Worm (Caenorhabditis elegans) whole organism, L4 larva: Measurements from ENCODE around the gene ppk-2.
"Not testable (repeated sequence)": the region's sequence is repeated elsewhere in the genome, so short reads cannot be mapped to it uniquely, and the experiment has no call there.

Experiments
- F26F4.8 ChIP-seq: fragments of 200-800 bp; sonication (Bioruptor generic); conservative IDR thresholded peaks from 2 replicates; pipeline ENCODE4 v1.3.6; 2022; ENCODE audit warnings: missing genetic modification characterization, missing compliant biosample characterization
- F37D6.2 ChIP-seq: sonication (generic microtip); optimal IDR thresholded peaks from 2 replicates; lab custom pipeline; 2016; ENCODE audit warnings: mild to moderate bottlenecking, missing genetic modification characterization, missing compliant biosample characterization
- Y5F2A.4 ChIP-seq: fragments of 200-800 bp; sonication (Bioruptor generic); optimal IDR thresholded peaks from 2 replicates; lab custom pipeline; 2018; ENCODE audit warnings: mild to moderate bottlenecking, missing genetic modification characterization, missing compliant biosample characterization
- ZK337.2 ChIP-seq: fragments of 200-800 bp; sonication (Bioruptor generic); IDR thresholded peaks from 2 replicates; pipeline ENCODE4 v1.3.6; 2022; ENCODE audit warnings: missing genetic modification reagents, missing genetic modification characterization, missing compliant biosample characterization
- ZK546.5 ChIP-seq, 2 experiments: sonication (generic microtip); optimal IDR thresholded peaks; 2 replicates each; lab custom pipeline; 2017; ENCODE audit warnings: missing biosample characterization in 2 of 2, missing genetic modification characterization in 2 of 2
- aha-1 ChIP-seq: fragments of 150-350 bp; peaks from one replicate; lab custom pipeline; 2014; ENCODE audit warnings: missing biosample characterization, missing genetic modification characterization
- arid-1 ChIP-seq: fragments of 200-800 bp; sonication (Bioruptor generic); conservative IDR thresholded peaks from 2 replicates; pipeline ENCODE4 v1.3.6; 2022; ENCODE audit warnings: missing genetic modification reagents, missing genetic modification characterization, missing compliant biosample characterization
- ceh-82 ChIP-seq: sonication (generic microtip); optimal IDR thresholded peaks from 2 replicates; lab custom pipeline; 2017; ENCODE audit warnings: missing biosample characterization, missing genetic modification characterization
- daf-12 ChIP-seq: fragments of 150-350 bp; optimal IDR thresholded peaks from 2 replicates; lab custom pipeline; 2014; ENCODE audit warnings: missing biosample characterization, missing genetic modification reagents, missing genetic modification characterization
- dmd-6 ChIP-seq: fragments of 200-800 bp; sonication (Bioruptor generic); IDR thresholded peaks from 2 replicates; pipeline ENCODE4 v1.3.6; 2022; ENCODE audit warnings: missing genetic modification reagents, missing genetic modification characterization, missing compliant biosample characterization
- dve-1 ChIP-seq: sonication (generic microtip); optimal IDR thresholded peaks from 2 replicates; lab custom pipeline; 2017; ENCODE audit warnings: antibody characterized with exemption, mild to moderate bottlenecking, missing genetic modification characterization, missing compliant biosample characterization; ENCODE audit not compliant: insufficient read depth
- gei-8 ChIP-seq: fragments of 200-800 bp; sonication (Bioruptor generic); optimal IDR thresholded peaks from 2 replicates; lab custom pipeline; 2018; ENCODE audit warnings: mild to moderate bottlenecking, missing genetic modification characterization, missing compliant biosample characterization
- hlh-11 ChIP-seq: fragments of 200-800 bp; sonication (Bioruptor generic); optimal IDR thresholded peaks from 2 replicates; lab custom pipeline; 2018; ENCODE audit warnings: mild to moderate bottlenecking, missing genetic modification characterization, missing compliant biosample characterization
- hlh-30 ChIP-seq: sonication (generic microtip); optimal IDR thresholded peaks from 2 replicates; lab custom pipeline; 2017; ENCODE audit warnings: antibody characterized with exemption, mild to moderate bottlenecking, missing genetic modification characterization, missing compliant biosample characterization; ENCODE audit not compliant: insufficient read depth
- hmg-1.1 ChIP-seq: fragments of 200-800 bp; sonication (Bioruptor generic); IDR thresholded peaks from 2 replicates; pipeline ENCODE4 v1.3.6; 2022; ENCODE audit warnings: missing genetic modification reagents, missing genetic modification characterization, missing compliant biosample characterization
- jun-1 ChIP-seq: fragments of 150-350 bp; optimal IDR thresholded peaks from 2 replicates; lab custom pipeline; 2014; ENCODE audit warnings: missing biosample characterization, missing genetic modification reagents, missing genetic modification characterization
- lin-38 ChIP-seq: fragments of 200-800 bp; sonication (Bioruptor generic); IDR thresholded peaks from 2 replicates; pipeline ENCODE4 v1.3.6; 2022; ENCODE audit warnings: missing genetic modification reagents, missing genetic modification characterization, missing compliant biosample characterization
- lir-3 ChIP-seq: sonication (generic microtip); optimal IDR thresholded peaks from 2 replicates; lab custom pipeline; 2016; ENCODE audit warnings: mild to moderate bottlenecking, missing genetic modification characterization, missing compliant biosample characterization
- lsy-2 ChIP-seq, 2 experiments: fragments of 150-350 bp in 1 of 2; sonication (generic microtip) in 1 of 2; optimal IDR thresholded peaks; 2 replicates each; lab custom pipeline; 2014 to 2017; ENCODE audit warnings: missing biosample characterization in 2 of 2, missing genetic modification characterization in 2 of 2
- madf-9 ChIP-seq: fragments of 200-800 bp; sonication (Bioruptor generic); conservative IDR thresholded peaks from 2 replicates; pipeline ENCODE4 v1.3.6; 2022; ENCODE audit warnings: missing genetic modification reagents, missing genetic modification characterization, missing compliant biosample characterization
- mdl-1 ChIP-seq, 2 experiments: fragments of 150-350 bp in 1 of 2; sonication (generic microtip) in 1 of 2; optimal IDR thresholded peaks; 2 replicates each; lab custom pipeline; 2014 to 2017; ENCODE audit warnings: missing biosample characterization in 2 of 2, missing genetic modification characterization in 2 of 2
- mdt-29 ChIP-seq: fragments of 200-800 bp; sonication (Bioruptor generic); IDR thresholded peaks from 2 replicates; pipeline ENCODE4 v1.3.6; 2022; ENCODE audit warnings: missing genetic modification reagents, missing genetic modification characterization, missing compliant biosample characterization
- mep-1 ChIP-seq: fragments of 150-350 bp; sonication (generic microtip); optimal IDR thresholded peaks from 3 replicates; lab custom pipeline; 2014; ENCODE audit warnings: missing biosample characterization, missing genetic modification characterization
- mes-2 ChIP-seq: sonication (generic microtip); optimal IDR thresholded peaks from 2 replicates; lab custom pipeline; 2016; ENCODE audit warnings: missing genotype, mild to moderate bottlenecking, missing genetic modification characterization, missing compliant biosample characterization; ENCODE audit not compliant: poor library complexity, severe bottlenecking
- rbr-2 ChIP-seq: sonication (generic microtip); optimal IDR thresholded peaks from 2 replicates; lab custom pipeline; 2016; ENCODE audit warnings: missing genotype, missing genetic modification characterization, missing compliant biosample characterization
- saeg-2 ChIP-seq: fragments of 200-800 bp; sonication (Bioruptor generic); IDR thresholded peaks from 2 replicates; pipeline ENCODE4 v1.3.6; 2022; ENCODE audit warnings: missing genetic modification reagents, missing genetic modification characterization, missing compliant biosample characterization
- set-16 ChIP-seq: fragments of 200-800 bp; sonication (Bioruptor generic); IDR thresholded peaks from 2 replicates; pipeline ENCODE4 v1.3.6; 2022; ENCODE audit warnings: missing genetic modification reagents, missing genetic modification characterization, missing compliant biosample characterization
- skn-1 ChIP-seq: fragments of 150-350 bp; optimal IDR thresholded peaks from 2 replicates; lab custom pipeline; 2014; ENCODE audit warnings: missing biosample characterization, missing genetic modification characterization
- snpc-1.2 ChIP-seq: fragments of 200-800 bp; sonication (Bioruptor generic); IDR thresholded peaks from 2 replicates; pipeline ENCODE4 v1.3.6; 2022; ENCODE audit warnings: missing genetic modification reagents, missing genetic modification characterization, missing compliant biosample characterization
- snpc-4 ChIP-seq: fragments of 150-350 bp; optimal IDR thresholded peaks from 2 replicates; lab custom pipeline; 2014; ENCODE audit warnings: missing biosample characterization, missing genetic modification characterization
- unc-62 ChIP-seq, 3 experiments: fragments of 150-350 bp in 1 of 3; sonication (generic microtip); optimal IDR thresholded peaks in 2 of 3; peaks in 1 of 3; 1 replicate in 1 of 3; 2 replicates in 2 of 3; lab custom pipeline; 2014 to 2017; ENCODE audit warnings: missing biosample characterization in 3 of 3, missing genetic modification characterization in 3 of 3, missing genetic modification reagents in 3 of 3, missing genotype in 1 of 3
- vab-7 ChIP-seq: fragments of 200-800 bp; sonication (Bioruptor generic); IDR thresholded peaks from 2 replicates; pipeline ENCODE4 v1.3.6; 2022; ENCODE audit warnings: missing genetic modification reagents, missing genetic modification characterization, missing compliant biosample characterization
- zip-2 ChIP-seq: fragments of 150-350 bp; optimal IDR thresholded peaks from 2 replicates; lab custom pipeline; 2014; ENCODE audit warnings: missing biosample characterization, missing genetic modification characterization

ppk-2 gene

ce11 chrIII:2060857-2061256 lies 41.2 kb upstream of the ppk-2 start, which contains the start of gene ins-16:
ins-16 (minus strand) TSS chrIII:2060957.
- TF ChIP-seq gei-8 (GFP tag; lab: Kevin White, UChicago) (no peak), mdt-29 (GFP tag; lab: Robert Waterston, UW) (no peak), aha-1 (tag; lab: Kevin White, UChicago) (peak; percentile 33), zip-2 (tag; lab: Kevin White, UChicago) (no peak), F26F4.8 (GFP tag; lab: Robert Waterston, UW) (0 out of 2 replicates have a peak, but pooled peaks have one; percentile 22), set-16 (GFP tag; lab: Robert Waterston, UW) (no peak)

- TF ChIP-seq madf-9 (GFP tag; lab: Robert Waterston, UW) (0 out of 2 replicates have a peak, but pooled peaks have one; percentile 19), F26F4.8 (GFP tag; lab: Robert Waterston, UW) (0 out of 2 replicates have a peak, but pooled peaks have one; percentile 29), snpc-1.2 (GFP tag; lab: Robert Waterston, UW) (0 out of 2 replicates have a peak, but pooled peaks have one; percentile 21), vab-7 (GFP tag; lab: Robert Waterston, UW) (peak; percentile 70), arid-1 (0 out of 2 replicates have a peak, but pooled peaks have one; percentile 57)
- TF ChIP-seq, all 104 proteins: peak for 5; not testable (repeated sequence) for 99
Measured at ce11 chrIII:2064936-2065335, 37.2 kb upstream of the ppk-2 start.

ce11 chrIII:2068248-2068647 lies 33.8 kb upstream of the ppk-2 start, which contains the start of gene Y39A3A.3:
Y39A3A.3 (minus strand) TSS chrIII:2068348.
- TF ChIP-seq unc-62 (GFP tag; optimal IDR thresholded peaks at IDR 0.05 in 1 of 2; lab: Kevin White, UChicago) (peak in 1 of 2 experiments; percentile 81), unc-62 (tag; optimal IDR thresholded peaks at IDR 0.05; lab: Kevin White, UChicago) (no peak), ZK546.5 (tag; optimal IDR thresholded peaks at IDR 0.05; lab: Kevin White, UChicago) (no peak), F37D6.2 (tag; lab: Kevin White, UChicago) (no peak)

ce11 chrIII:2076546-2077134 lies 25.5 kb upstream of the ppk-2 start, which contains the start of gene Y39A3A.4:
Y39A3A.4 (minus strand) TSS chrIII:2076596.
- no peak for TF ChIP-seq ZK337.2
- TF ChIP-seq zip-2 (tag; lab: Kevin White, UChicago): peak; percentile 93

- TF ChIP-seq jun-1 (tag; lab: Kevin White, UChicago); lir-3 (tag; lab: Kevin White, UChicago); Y5F2A.4 (GFP tag; lab: Kevin White, UChicago): not testable (repeated sequence)
Measured at ce11 chrIII:2082519-2082918, 19.6 kb upstream of the ppk-2 start, which contains the start of gene cpt-3. cpt-3 (plus strand) TSS chrIII:2082819.

ce11 chrIII:2084829-2085228 lies 17.3 kb upstream of the ppk-2 start:
- TF ChIP-seq skn-1 (tag; lab: Kevin White, UChicago): no peak

- TF ChIP-seq saeg-2 (GFP tag; lab: Robert Waterston, UW): no peak
- peak in 1 of 2 experiments; percentile 44 for TF ChIP-seq lsy-2 (tag; optimal IDR thresholded peaks at IDR 0.05; lab: Kevin White, UChicago)
- peak; percentile 59 for TF ChIP-seq hmg-1.1 (GFP tag; lab: Robert Waterston, UW)
- TF ChIP-seq lin-38 (GFP tag; lab: Robert Waterston, UW): no peak
- peak; percentile 31 for TF ChIP-seq dve-1 (tag; lab: Kevin White, UChicago)
- TF ChIP-seq ceh-82 (tag; lab: Kevin White, UChicago): no peak
- no peak for TF ChIP-seq ZK546.5 (tag; optimal IDR thresholded peaks at IDR 0.05; lab: Kevin White, UChicago)
- 0 out of 2 replicates have a peak, but pooled peaks have one; percentile 18 for TF ChIP-seq dmd-6
- TF ChIP-seq hlh-11 (tag; lab: Kevin White, UChicago): peak; percentile 39
- TF ChIP-seq hlh-30 (tag; lab: Kevin White, UChicago): peak; percentile 81
- TF ChIP-seq snpc-4: no peak
- peak; percentile 33 for TF ChIP-seq mes-2 (tag; lab: Kevin White, UChicago)
- no peak for TF ChIP-seq daf-12 (tag; lab: Kevin White, UChicago)
- TF ChIP-seq mdl-1 (tag; optimal IDR thresholded peaks at IDR 0.05; lab: Kevin White, UChicago): peak in 1 of 2 experiments; percentile 41
- TF ChIP-seq mep-1: peak; percentile 23
- peak; percentile 1 for TF ChIP-seq rbr-2 (tag; lab: Kevin White, UChicago)
- TF ChIP-seq lir-3 (tag; lab: Kevin White, UChicago): no peak
- TF ChIP-seq, all 104 proteins: peak for 10
Measured at ce11 chrIII:2089453-2089852, 12.6 kb upstream of the ppk-2 start.
